Fruit fly (Drosophila melanogaster): ENCODE measurements around the gene GlcAT-S.

Gene GlcAT-S

DNA sequence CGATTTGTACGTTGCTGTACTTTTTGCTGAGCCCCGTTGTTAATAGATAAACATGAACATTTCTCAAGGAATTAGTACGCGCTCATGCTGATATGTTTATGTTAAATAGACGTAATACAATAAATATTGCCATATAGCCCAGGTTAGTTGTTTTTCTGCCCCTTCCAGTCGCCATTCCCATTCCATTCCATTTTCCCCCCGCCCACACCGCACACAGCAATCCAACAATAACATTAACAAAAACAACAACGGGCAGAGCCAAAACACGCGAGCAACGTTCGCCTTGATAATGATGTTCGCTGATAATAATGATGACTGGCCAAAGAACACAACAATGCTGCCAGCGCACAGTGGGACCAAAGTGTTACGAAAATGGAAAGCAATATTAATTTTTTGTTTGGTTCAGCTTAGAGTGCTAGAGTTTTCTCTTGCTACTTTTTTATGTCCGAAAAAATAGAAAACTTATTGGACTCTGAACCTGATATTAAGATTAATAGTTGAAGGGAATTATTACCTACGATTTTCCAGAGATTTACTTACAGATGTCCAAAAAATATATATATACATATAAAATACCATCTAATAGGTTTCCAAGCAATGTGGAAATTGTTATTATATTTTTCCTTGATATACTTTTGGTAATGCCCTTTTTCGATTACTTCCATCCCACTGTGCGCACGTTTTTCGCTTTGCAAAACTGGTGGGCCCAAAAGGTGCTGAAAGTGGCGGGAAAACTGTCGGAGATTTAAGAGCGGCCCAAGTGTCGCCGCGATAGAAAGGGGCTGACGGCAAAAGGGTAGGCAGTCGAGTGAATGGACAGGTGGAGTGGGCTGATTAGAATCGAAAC lies 46.5 kb upstream of the GlcAT-S start (continued):
- TF ChIP-seq CG13775 (GFP tag; optimal IDR thresholded peaks at IDR 0.05) (peak; percentile 98), CG10462 (GFP tag; optimal IDR thresholded peaks at IDR 0.05) (peak; percentile 94), trem (tag; optimal IDR thresholded peaks at IDR 0.05) (peak; percentile 91), wor (GFP tag; IDR thresholded peaks at IDR 0.05) (peak; percentile 83), shn (GFP tag; optimal IDR thresholded peaks at IDR 0.05) (peak; percentile 80), gem (tag; optimal IDR thresholded peaks at IDR 0.05) (peak; percentile 98), knrl (GFP tag; IDR thresholded peaks at IDR 0.05; ENCODE audit: partially characterized antibody) (0 out of 3 replicates have a peak, but pooled peaks have one; percentile 46), Oli (tag; optimal IDR thresholded peaks at IDR 0.05) (peak; percentile 98), CG7372 (GFP tag; IDR thresholded peaks at IDR 0.05) (peak; percentile 93), onecut (GFP tag; IDR thresholded peaks at IDR 0.05) (peak; percentile 87), CG4328 (GFP tag; optimal IDR thresholded peaks at IDR 0.05) (peak; percentile 95), CG10209 (GFP tag; optimal IDR thresholded peaks at IDR 0.05) (peak; percentile 98), CG5953 (GFP tag; IDR thresholded peaks at IDR 0.05) (peak; percentile 81; the same call in 1 of the 2 replicates), CG17359 (tag; optimal IDR thresholded peaks at IDR 0.05) (peak; percentile 94), NC2β (GFP tag; optimal IDR thresholded peaks at IDR 0.05) (peak; percentile 52), CG31388 (GFP tag; optimal IDR thresholded peaks at IDR 0.05) (peak; percentile 86), inv (GFP tag; IDR thresholded peaks at IDR 0.05; ENCODE audit: partially characterized antibody) (peak; percentile 47), eve (GFP tag; optimal IDR thresholded peaks at IDR 0.05) (peak in 1 of 2 experiments; percentile 24), CG10147 (GFP tag; optimal IDR thresholded peaks at IDR 0.05) (peak; percentile 97), CG9932 (GFP tag; IDR thresholded peaks at IDR 0.05) (peak; percentile 89), CG14860 (GFP tag; IDR thresholded peaks at IDR 0.05; ENCODE audit: partially characterized antibody) (no peak; the same call in 2 of the 3 replicates), CG10431 (GFP tag; optimal IDR thresholded peaks at IDR 0.05) (peak; percentile 81), Ets97D (GFP tag; optimal IDR thresholded peaks at IDR 0.05) (peak; percentile 76), CG4707 (GFP tag; optimal IDR thresholded peaks at IDR 0.05) (peak; percentile 85), CG7556 (GFP tag; optimal IDR thresholded peaks at IDR 0.05) (peak; percentile 99), ap (GFP tag; IDR thresholded peaks at IDR 0.05) (peak; percentile 82), CG2202 (tag; optimal IDR thresholded peaks at IDR 0.05) (peak; percentile 87)

DNA sequence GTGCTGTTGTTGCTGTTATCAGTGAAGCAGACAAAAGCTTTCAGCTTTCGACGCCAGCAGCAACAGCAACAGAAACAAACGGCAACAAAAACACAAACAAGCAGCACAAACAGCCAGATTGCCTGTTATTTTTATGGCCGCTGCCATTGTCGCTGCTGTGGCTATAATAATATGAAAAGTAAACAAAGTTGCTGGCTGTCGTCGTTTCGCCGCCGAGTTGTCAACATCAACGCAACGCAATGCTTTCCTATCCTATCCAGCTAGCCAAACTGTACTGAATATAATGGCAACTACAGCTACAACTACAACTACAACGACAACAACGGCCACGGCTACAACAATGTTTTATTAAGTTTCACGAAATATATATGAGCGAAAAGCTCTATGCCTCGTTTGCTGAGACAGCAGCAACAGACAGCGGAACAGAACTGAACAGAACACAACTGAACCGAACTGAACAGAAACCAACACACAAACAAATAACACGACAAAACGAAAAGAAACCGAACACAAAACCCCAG lies 45.5 kb upstream of the GlcAT-S start:
- no peak for TF ChIP-seq run (tag; optimal IDR thresholded peaks at IDR 0.05)
- peak; percentile 98 for TF ChIP-seq CG3838 (GFP tag; optimal IDR thresholded peaks at IDR 0.05)
- peak; percentile 45 for TF ChIP-seq odd (GFP tag; optimal IDR thresholded peaks at IDR 0.05)
- TF ChIP-seq CG12071 (GFP tag; optimal IDR thresholded peaks at IDR 0.05), result peak; percentile 64
- TF ChIP-seq CrebB (tag; optimal IDR thresholded peaks at IDR 0.05), result peak; percentile 60
- peak; percentile 11 for TF ChIP-seq Blimp-1 (GFP tag; optimal IDR thresholded peaks at IDR 0.05)
- TF ChIP-seq CG33213 (GFP tag; optimal IDR thresholded peaks at IDR 0.05), result peak; percentile 3
- TF ChIP-seq Mes4 (GFP tag; optimal IDR thresholded peaks at IDR 0.05), result peak; percentile 17
- no peak for TF ChIP-seq ap (GFP tag; IDR thresholded peaks at IDR 0.05)
- peak; percentile 39 for TF ChIP-seq CG17385 (GFP tag; optimal IDR thresholded peaks at IDR 0.05)
- no peak for TF ChIP-seq danr (GFP tag; IDR thresholded peaks at IDR 0.05)
- TF ChIP-seq CG10431 (GFP tag; optimal IDR thresholded peaks at IDR 0.05), result peak; percentile 31
- peak; percentile 28 for TF ChIP-seq Sox100B (GFP tag; optimal IDR thresholded peaks at IDR 0.05)
- peak; percentile 37 for TF ChIP-seq CG1603 (tag; optimal IDR thresholded peaks at IDR 0.05)
- TF ChIP-seq E2f2 (GFP tag; IDR thresholded peaks at IDR 0.05), result 0 out of 2 replicates have a peak, but pooled peaks have one; percentile 17
- TF ChIP-seq CG11504 (tag; optimal IDR thresholded peaks at IDR 0.05), result peak; percentile 84
- no peak for TF ChIP-seq ash1 (GFP tag; optimal IDR thresholded peaks at IDR 0.05)
- peak; percentile 55 for TF ChIP-seq Med (GFP tag)
- TF ChIP-seq tx (GFP tag; optimal IDR thresholded peaks at IDR 0.05), result no peak
- peak; percentile 42 for TF ChIP-seq CG17912 (GFP tag; optimal IDR thresholded peaks at IDR 0.05)
- TF ChIP-seq CG4360 (GFP tag; IDR thresholded peaks at IDR 0.05), result peak; percentile 80
- peak; percentile 68 for TF ChIP-seq CG13296 (GFP tag; optimal IDR thresholded peaks at IDR 0.05)
- TF ChIP-seq CG6813 (GFP tag; optimal IDR thresholded peaks at IDR 0.05), result peak; percentile 49

Data from whole organism, embryonic.